Worm (Caenorhabditis elegans) whole organism, L2 larva: Measurements from ENCODE around the gene ttbk-7.

Experiments used
- R02D3.7 ChIP-seq: fragments of 150-350 bp; optimal IDR thresholded peaks from 2 replicates; lab custom pipeline; 2014; ENCODE audit warnings: missing biosample characterization, missing genetic modification characterization
- ama-1 ChIP-seq: fragments of 150-350 bp; optimal IDR thresholded peaks from 2 replicates; lab custom pipeline; 2018; ENCODE audit warnings: inconsistent platforms
- ceh-16 ChIP-seq: fragments of 150-350 bp; optimal IDR thresholded peaks from 2 replicates; lab custom pipeline; 2014; ENCODE audit warnings: missing biosample characterization, missing genetic modification characterization
- elt-3 ChIP-seq: sonication (generic microtip); optimal IDR thresholded peaks from 2 replicates; lab custom pipeline; 2017; ENCODE audit warnings: missing biosample characterization, missing genetic modification characterization
- lin-11 ChIP-seq: fragments of 150-350 bp; sonication (generic microtip); optimal IDR thresholded peaks from 2 replicates; lab custom pipeline; 2014; ENCODE audit warnings: missing biosample characterization, missing genetic modification characterization, inconsistent platforms, mixed read lengths
- mdl-1 ChIP-seq, 2 experiments: fragments of 150-350 bp in 1 of 2; sonication (generic microtip) in 1 of 2; optimal IDR thresholded peaks; 2 replicates each; lab custom pipeline; 2017; ENCODE audit warnings: missing biosample characterization in 2 of 2, missing genetic modification characterization in 2 of 2
- nhr-10 ChIP-seq: sonication (generic microtip); optimal IDR thresholded peaks from 2 replicates; lab custom pipeline; 2017; ENCODE audit warnings: missing biosample characterization, missing genetic modification characterization
- nhr-11 ChIP-seq: fragments of 150-350 bp; optimal IDR thresholded peaks from 2 replicates; lab custom pipeline; 2014; ENCODE audit warnings: missing biosample characterization, missing genetic modification characterization
- nhr-12 ChIP-seq: fragments of 150-350 bp; optimal IDR thresholded peaks from 2 replicates; lab custom pipeline; 2014; ENCODE audit warnings: missing biosample characterization, missing genetic modification characterization
- nhr-237 ChIP-seq: fragments of 150-350 bp; optimal IDR thresholded peaks from 2 replicates; lab custom pipeline; 2014; ENCODE audit warnings: missing biosample characterization, missing genetic modification characterization
- snpc-4 ChIP-seq: fragments of 150-350 bp; optimal IDR thresholded peaks from 2 replicates; lab custom pipeline; 2014; ENCODE audit warnings: missing biosample characterization, missing genetic modification characterization
- unc-55 ChIP-seq: fragments of 150-350 bp; sonication (generic microtip); optimal IDR thresholded peaks from 3 replicates; lab custom pipeline; 2014; ENCODE audit warnings: missing biosample characterization, missing genetic modification reagents, missing genetic modification characterization
- unc-62 ChIP-seq: fragments of 150-350 bp; optimal IDR thresholded peaks from 2 replicates; lab custom pipeline; 2014; ENCODE audit warnings: missing biosample characterization, missing genetic modification reagents, missing genetic modification characterization
- zag-1 ChIP-seq: fragments of 150-350 bp; optimal IDR thresholded peaks from 2 replicates; lab custom pipeline; 2014; ENCODE audit warnings: missing biosample characterization, missing genetic modification characterization

DNA sequence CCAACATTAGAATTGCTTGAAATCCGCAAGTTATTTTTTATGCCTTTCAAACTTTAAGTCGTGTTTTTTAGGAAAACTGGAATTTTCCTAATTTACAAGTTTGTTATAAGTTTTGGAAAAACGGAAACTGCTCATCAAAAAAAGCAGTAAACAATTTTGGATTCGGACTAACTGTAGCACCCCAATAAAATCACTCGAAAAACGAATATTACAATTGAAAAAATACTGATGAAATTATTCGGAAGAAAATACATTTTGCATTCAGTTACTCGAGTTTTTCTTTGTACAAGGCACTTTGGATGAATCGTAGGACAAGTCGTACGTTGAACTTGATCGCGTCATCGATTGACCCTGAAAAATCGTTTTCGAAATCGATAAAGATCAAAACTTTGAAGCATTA, 13.3 kb downstream of the ttbk-7 start:
- TF ChIP-seq mdl-1 (tag; optimal IDR thresholded peaks at IDR 0.05; lab: Kevin White, UChicago) (no peak), ceh-16 (tag; lab: Kevin White, UChicago) (no peak), nhr-237 (tag; lab: Kevin White, UChicago) (no peak), unc-55 (GFP tag; lab: Kevin White, UChicago) (no peak), nhr-12 (tag; lab: Kevin White, UChicago) (no peak), zag-1 (tag; lab: Kevin White, UChicago) (no peak), unc-62 (GFP tag; lab: Kevin White, UChicago) (no peak), ama-1 (lab: Kevin White, UChicago) (no peak), nhr-11 (tag; lab: Kevin White, UChicago) (no peak), lin-11 (tag; lab: Kevin White, UChicago) (no peak), nhr-10 (tag; lab: Kevin White, UChicago) (no peak), R02D3.7 (tag; lab: Kevin White, UChicago) (no peak), elt-3 (tag; lab: Kevin White, UChicago) (no peak), snpc-4 (no peak)
